Fruit fly (Drosophila melanogaster) whole organism, embryonic: ENCODE measurements around the gene upSET.
A peak's percentile ranks its signal among the peaks of the same experiment; 100 is the strongest.

Source experiments
- BEAF-32 ChIP-seq: fragments of 200-800 bp; sonication (Bioruptor generic); optimal IDR thresholded peaks from 3 replicates; lab custom pipeline; 2017; ENCODE audit warnings: missing biosample characterization, missing genetic modification characterization, mild to moderate bottlenecking, moderate library complexity, missing genetic modification reagents
- Bteb2 ChIP-seq: fragments of 200-800 bp; sonication (Bioruptor generic); optimal IDR thresholded peaks from 2 replicates; lab custom pipeline; 2016; ENCODE audit warnings: missing biosample characterization, missing genetic modification characterization
- CG10431 ChIP-seq: fragments of 200-800 bp; sonication (Bioruptor generic); optimal IDR thresholded peaks from 3 replicates; lab custom pipeline; 2018; ENCODE audit warnings: missing biosample characterization, mild to moderate bottlenecking, missing genetic modification characterization
- CG10462 ChIP-seq: fragments of 200-800 bp; sonication (Bioruptor generic); optimal IDR thresholded peaks from 2 replicates; lab custom pipeline; 2016; ENCODE audit warnings: missing biosample characterization, missing genetic modification characterization
- CG10543 ChIP-seq: fragments of 200-800 bp; sonication (Bioruptor generic); optimal IDR thresholded peaks from 3 replicates; lab custom pipeline; 2017; ENCODE audit warnings: missing biosample characterization, mild to moderate bottlenecking, missing genetic modification characterization, moderate library complexity
- CG11695 ChIP-seq: fragments of 200-800 bp; sonication (Bioruptor generic); IDR thresholded peaks from 3 replicates; pipeline ENCODE4 v1.3.6; 2022; ENCODE audit warnings: missing biosample characterization, missing genetic modification characterization
- CG12744 ChIP-seq: fragments of 200-800 bp; sonication (Bioruptor generic); optimal IDR thresholded peaks from 2 replicates; lab custom pipeline; 2016; ENCODE audit warnings: missing biosample characterization, missing genetic modification characterization
- CG13775 ChIP-seq: fragments of 200-800 bp; sonication (Bioruptor generic); optimal IDR thresholded peaks from 3 replicates; lab custom pipeline; 2017; ENCODE audit warnings: missing biosample characterization, mild to moderate bottlenecking, missing genetic modification characterization
- CG17912 ChIP-seq: fragments of 200-800 bp; sonication (Bioruptor generic); optimal IDR thresholded peaks from 2 replicates; lab custom pipeline; 2018; ENCODE audit warnings: missing biosample characterization, mild to moderate bottlenecking, missing genetic modification characterization
- CG18262 ChIP-seq: fragments of 200-800 bp; optimal IDR thresholded peaks from 3 replicates; lab custom pipeline; 2019; ENCODE audit warnings: missing biosample characterization, mild to moderate bottlenecking, missing genetic modification characterization, moderate library complexity
- CG2129 ChIP-seq: fragments of 200-800 bp; sonication (Bioruptor generic); IDR thresholded peaks from 2 replicates; pipeline ENCODE4 v1.3.6; 2022; ENCODE audit warnings: missing biosample characterization, missing genetic modification characterization; ENCODE audit not compliant: partially characterized antibody
- CG32772 ChIP-seq: fragments of 200-800 bp; sonication (Bioruptor generic); IDR thresholded peaks from 2 replicates; pipeline ENCODE4 v1.3.6; 2022; ENCODE audit warnings: missing biosample characterization, missing genetic modification characterization
- CG33557 ChIP-seq: fragments of 200-800 bp; sonication (Bioruptor generic); optimal IDR thresholded peaks from 2 replicates; lab custom pipeline; 2019; ENCODE audit warnings: missing biosample characterization, mild to moderate bottlenecking, missing genetic modification characterization, moderate library complexity
- CG34422 ChIP-seq: fragments of 200-800 bp; sonication (Bioruptor generic); IDR thresholded peaks from 3 replicates; pipeline ENCODE4 v1.3.6; 2022; ENCODE audit warnings: missing biosample characterization, missing genetic modification characterization
- CG4328 ChIP-seq: fragments of 200-800 bp; sonication (Bioruptor generic); optimal IDR thresholded peaks from 3 replicates; lab custom pipeline; 2017; ENCODE audit warnings: missing biosample characterization, missing genetic modification reagents, missing genetic modification characterization
- CG5245 ChIP-seq: fragments of 200-800 bp; sonication (Bioruptor generic); optimal IDR thresholded peaks from 3 replicates; lab custom pipeline; 2016; ENCODE audit warnings: missing biosample characterization, missing genetic modification characterization
- CG6791 ChIP-seq: fragments of 200-800 bp; sonication (Bioruptor generic); IDR thresholded peaks from 3 replicates; pipeline ENCODE4 v1.3.6; 2022; ENCODE audit warnings: missing biosample characterization, missing genetic modification characterization; ENCODE audit not compliant: partially characterized antibody
- CG9797 ChIP-seq: fragments of 200-800 bp; sonication (Bioruptor generic); optimal IDR thresholded peaks from 3 replicates; lab custom pipeline; 2018; ENCODE audit warnings: missing biosample characterization, mild to moderate bottlenecking, missing genetic modification characterization
- CG9932 ChIP-seq: fragments of 200-800 bp; sonication (Bioruptor generic); IDR thresholded peaks from 2 replicates; pipeline ENCODE4 v1.3.6; 2022; ENCODE audit warnings: missing biosample characterization, missing genetic modification characterization
- Chrac-16 ChIP-seq: fragments of 200-800 bp; sonication (Bioruptor generic); optimal IDR thresholded peaks from 3 replicates; lab custom pipeline; 2016; ENCODE audit warnings: missing biosample characterization, missing genetic modification characterization
- D19A ChIP-seq: fragments of 200-800 bp; optimal IDR thresholded peaks from 3 replicates; lab custom pipeline; 2019; ENCODE audit warnings: missing biosample characterization, mild to moderate bottlenecking, missing genetic modification characterization, moderate library complexity
- Dref ChIP-seq: fragments of 200-800 bp; sonication (Bioruptor generic); IDR thresholded peaks from 2 replicates; pipeline ENCODE4 v1.3.6; 2022; ENCODE audit warnings: missing biosample characterization, missing genetic modification characterization
- Hr51 ChIP-seq, 2 experiments: fragments of 200-800 bp; sonication (Bioruptor generic); optimal IDR thresholded peaks; 2 replicates in 1 of 2; 3 replicates in 1 of 2; lab custom pipeline; 2016 to 2018; ENCODE audit warnings: missing biosample characterization in 2 of 2, missing genetic modification characterization in 2 of 2, mild to moderate bottlenecking in 1 of 2, moderate library complexity in 1 of 2
- Med ChIP-seq: fragments of 200-800 bp; sonication (Bioruptor generic); peaks from one replicate; lab custom pipeline; 2016; ENCODE audit warnings: missing biosample characterization, missing genetic modification characterization, mild to moderate bottlenecking, inconsistent platforms, moderate library complexity
- Myb ChIP-seq: fragments of 200-800 bp; sonication (Bioruptor generic); optimal IDR thresholded peaks from 2 replicates; lab custom pipeline; 2016; ENCODE audit warnings: missing biosample characterization, missing genetic modification characterization
- Nf-YA ChIP-seq: fragments of 200-800 bp; sonication (Bioruptor generic); IDR thresholded peaks from 2 replicates; pipeline ENCODE4 v1.3.6; 2022; ENCODE audit warnings: missing biosample characterization, missing genetic modification characterization
- NfI ChIP-seq: fragments of 200-800 bp; sonication (Bioruptor generic); optimal IDR thresholded peaks from 3 replicates; lab custom pipeline; 2018; ENCODE audit warnings: missing biosample characterization, mild to moderate bottlenecking, missing genetic modification characterization, moderate library complexity
- PHDP ChIP-seq: fragments of 200-800 bp; sonication (Bioruptor generic); optimal IDR thresholded peaks from 3 replicates; lab custom pipeline; 2018; ENCODE audit warnings: missing biosample characterization, mild to moderate bottlenecking, missing genetic modification characterization, moderate library complexity
- Tbp ChIP-seq: fragments of >200 bp; optimal IDR thresholded peaks from 2 replicates; lab custom pipeline; 2018; ENCODE audit warnings: missing biosample characterization, missing genetic modification characterization
- bab2 ChIP-seq: fragments of 200-800 bp; sonication (Bioruptor generic); optimal IDR thresholded peaks from 2 replicates; lab custom pipeline; 2016; ENCODE audit warnings: missing biosample characterization, missing genetic modification characterization
- bcd ChIP-seq: fragments of 200-800 bp; sonication (Bioruptor generic); optimal IDR thresholded peaks from 2 replicates; lab custom pipeline; 2017; ENCODE audit warnings: missing biosample characterization, mild to moderate bottlenecking, missing genetic modification characterization
- cad ChIP-seq: fragments of >200 bp; optimal IDR thresholded peaks from 2 replicates; lab custom pipeline; 2017; ENCODE audit warnings: missing biosample characterization, missing genetic modification characterization
- dm ChIP-seq: fragments of 200-800 bp; sonication (Bioruptor generic); optimal IDR thresholded peaks from 3 replicates; lab custom pipeline; 2016; ENCODE audit warnings: missing biosample characterization, missing genetic modification characterization
- ftz-f1 ChIP-seq: fragments of 200-800 bp; sonication (Bioruptor generic); optimal IDR thresholded peaks from 2 replicates; lab custom pipeline; 2016; ENCODE audit warnings: missing biosample characterization, missing genetic modification characterization
- fu2 ChIP-seq: fragments of 200-800 bp; sonication (Bioruptor generic); optimal IDR thresholded peaks from 2 replicates; lab custom pipeline; 2016; ENCODE audit warnings: missing biosample characterization, missing genetic modification characterization
- gsb ChIP-seq: fragments of 200-800 bp; sonication (Bioruptor generic); IDR thresholded peaks from 2 replicates; pipeline ENCODE4 v1.3.6; 2022; ENCODE audit warnings: missing biosample characterization, missing genetic modification characterization
- ind ChIP-seq: fragments of 200-800 bp; sonication (Bioruptor generic); optimal IDR thresholded peaks from 3 replicates; lab custom pipeline; 2016; ENCODE audit warnings: missing biosample characterization, missing genetic modification characterization
- jigr1 ChIP-seq: fragments of 200-800 bp; sonication (Bioruptor generic); IDR thresholded peaks from 3 replicates; pipeline ENCODE4 v1.3.6; 2022; ENCODE audit warnings: missing biosample characterization, missing genetic modification characterization
- klu ChIP-seq: fragments of 200-800 bp; sonication (Bioruptor generic); IDR thresholded peaks from 2 replicates; pipeline ENCODE4 v1.3.6; 2022; ENCODE audit warnings: missing biosample characterization, missing genetic modification characterization
- lbe ChIP-seq: fragments of 200-800 bp; sonication (Bioruptor generic); optimal IDR thresholded peaks from 2 replicates; lab custom pipeline; 2016; ENCODE audit warnings: missing biosample characterization, mild to moderate bottlenecking, missing genetic modification characterization
- mld ChIP-seq: fragments of 200-800 bp; sonication (Bioruptor generic); IDR thresholded peaks from 3 replicates; pipeline ENCODE4 v1.3.6; 2022; ENCODE audit warnings: missing biosample characterization, missing genetic modification characterization; ENCODE audit not compliant: partially characterized antibody
- onecut ChIP-seq: fragments of 200-800 bp; sonication (Bioruptor generic); IDR thresholded peaks from 2 replicates; pipeline ENCODE4 v1.3.6; 2022; ENCODE audit warnings: missing biosample characterization, missing genetic modification characterization
- p53 ChIP-seq: fragments of 200-800 bp; sonication (Bioruptor generic); optimal IDR thresholded peaks from 2 replicates; lab custom pipeline; 2016; ENCODE audit warnings: missing biosample characterization, missing genetic modification characterization
- ranshi ChIP-seq: fragments of 200-800 bp; sonication (Bioruptor generic); IDR thresholded peaks from 2 replicates; pipeline ENCODE4 v1.3.6; 2022; ENCODE audit warnings: missing biosample characterization, missing genetic modification characterization
- scrt ChIP-seq: fragments of 200-800 bp; sonication (Bioruptor generic); optimal IDR thresholded peaks from 2 replicates; lab custom pipeline; 2018; ENCODE audit warnings: missing biosample characterization, mild to moderate bottlenecking, missing genetic modification characterization, moderate library complexity
- shn ChIP-seq: fragments of 200-800 bp; sonication (Bioruptor generic); optimal IDR thresholded peaks from 3 replicates; lab custom pipeline; 2016; ENCODE audit warnings: missing biosample characterization, missing genetic modification characterization
- tin ChIP-seq: fragments of 200-800 bp; sonication (Bioruptor generic); optimal IDR thresholded peaks from 3 replicates; lab custom pipeline; 2016; ENCODE audit warnings: missing biosample characterization, missing genetic modification characterization
- trem ChIP-seq: fragments of 200-800 bp; optimal IDR thresholded peaks from 3 replicates; lab custom pipeline; 2019; ENCODE audit warnings: missing biosample characterization, mild to moderate bottlenecking, missing genetic modification characterization, moderate library complexity
- unc-4 ChIP-seq: fragments of 200-800 bp; sonication (Bioruptor generic); IDR thresholded peaks from 2 replicates; pipeline ENCODE4 v1.3.6; 2022; ENCODE audit warnings: missing biosample characterization, missing genetic modification characterization; ENCODE audit not compliant: partially characterized antibody

Gene upSET

dm6 chr3L:14031171-14032126, 29.5 kb downstream of the upSET start, which contains the start of the genes CG6650 and endos (continued):
- TF ChIP-seq NfI (GFP tag; lab: Kevin White, UChicago), result peak; percentile 31
- peak; percentile 21 for TF ChIP-seq CG10431 (GFP tag; lab: Kevin White, UChicago)
- no peak for TF ChIP-seq CG17912 (GFP tag; lab: Kevin White, UChicago)
- no peak for TF ChIP-seq scrt (GFP tag; lab: Kevin White, UChicago)
- TF ChIP-seq klu (GFP tag; lab: Robert Waterston, UW), result no peak
- TF ChIP-seq CG10462 (GFP tag; lab: Kevin White, UChicago), result no peak
- TF ChIP-seq cad (GFP tag; lab: Kevin White, UChicago), result no peak
- peak; percentile 34; the same call in 1 of the 3 replicates for TF ChIP-seq CG11695 (GFP tag; lab: Robert Waterston, UW)
- TF ChIP-seq Chrac-16 (GFP tag; lab: Kevin White, UChicago), result peak; percentile 18
- TF ChIP-seq tin (GFP tag; lab: Kevin White, UChicago), result peak; percentile 37
- TF ChIP-seq gsb (GFP tag; lab: Robert Waterston, UW), result no peak
- no peak for TF ChIP-seq shn (GFP tag; lab: Kevin White, UChicago)
- peak; percentile 56; the same call in 1 of the 3 replicates for TF ChIP-seq jigr1
- TF ChIP-seq PHDP (tag; lab: Kevin White, UChicago), result peak; percentile 42
- peak; percentile 84 for TF ChIP-seq CG10543 (GFP tag; lab: Kevin White, UChicago)
- TF ChIP-seq Bteb2 (GFP tag; lab: Kevin White, UChicago), result no peak
- peak; percentile 45 for TF ChIP-seq Med (GFP tag; lab: Kevin White, UChicago)
- peak; percentile 56 for TF ChIP-seq CG18262 (tag; lab: Kevin White, UChicago)
- peak; percentile 37; the same call in 1 of the 3 replicates for TF ChIP-seq mld (GFP tag; lab: Robert Waterston, UW)
- TF ChIP-seq CG13775 (GFP tag; lab: Kevin White, UChicago), result peak; percentile 36
- peak; percentile 84 for TF ChIP-seq CG6791 (GFP tag; lab: Robert Waterston, UW)
- peak; percentile 63 for TF ChIP-seq trem
- TF ChIP-seq CG32772, result no peak
- no peak for TF ChIP-seq Tbp (GFP tag; lab: Kevin White, UChicago)
- no peak for TF ChIP-seq ranshi (GFP tag; lab: Robert Waterston, UW)
- no peak for TF ChIP-seq p53 (GFP tag; lab: Kevin White, UChicago)
- peak; percentile 32 for TF ChIP-seq CG9797 (GFP tag; lab: Kevin White, UChicago)
- TF ChIP-seq Myb (GFP tag; lab: Kevin White, UChicago), result peak; percentile 87
- no peak for TF ChIP-seq dm (GFP tag; lab: Kevin White, UChicago)
- peak; percentile 68 for TF ChIP-seq unc-4 (GFP tag; lab: Robert Waterston, UW)
- TF ChIP-seq CG5245, result no peak
- TF ChIP-seq CG4328 (GFP tag; lab: Kevin White, UChicago), result peak; percentile 66
- no peak for TF ChIP-seq Nf-YA (GFP tag; lab: Robert Waterston, UW)
- no peak for TF ChIP-seq fu2 (GFP tag; lab: Kevin White, UChicago)
- 0 out of 3 replicates have a peak, but pooled peaks have one; percentile 30 for TF ChIP-seq CG34422 (GFP tag; lab: Robert Waterston, UW)
- TF ChIP-seq bab2 (GFP tag; lab: Kevin White, UChicago), result no peak
- no peak for TF ChIP-seq bcd (GFP tag; lab: Kevin White, UChicago)
- peak; percentile 27 for TF ChIP-seq D19A
- TF ChIP-seq Dref (GFP tag; lab: Robert Waterston, UW), result peak; percentile 91
- TF ChIP-seq onecut (GFP tag; lab: Robert Waterston, UW), result no peak
- peak in 1 of 2 experiments; percentile 17 for TF ChIP-seq Hr51 (GFP tag; optimal IDR thresholded peaks at IDR 0.05; lab: Kevin White, UChicago)
- TF ChIP-seq CG12744, result no peak
- peak; percentile 50 for TF ChIP-seq ind (GFP tag; lab: Kevin White, UChicago)
- TF ChIP-seq CG2129 (GFP tag; lab: Robert Waterston, UW), result peak; percentile 42
- no peak for TF ChIP-seq CG33557 (GFP tag; lab: Kevin White, UChicago)
- peak; percentile 47 for TF ChIP-seq lbe (GFP tag; lab: Kevin White, UChicago)
- no peak for TF ChIP-seq ftz-f1 (GFP tag; lab: Kevin White, UChicago)
- TF ChIP-seq CG9932 (GFP tag; lab: Robert Waterston, UW), result peak; percentile 58
- TF ChIP-seq BEAF-32 (GFP tag; lab: Kevin White, UChicago), result peak; percentile 83
